Fruit fly (Drosophila melanogaster) whole organism, pupa: Measurements from ENCODE around the gene CG9270.

Source experiments
- CG10348 ChIP-seq: fragments of 200-800 bp; sonication (Bioruptor generic); IDR thresholded peaks from 2 replicates; pipeline ENCODE4 v1.3.6; 2022; ENCODE audit warnings: missing biosample characterization, missing genetic modification characterization
- CG32121 ChIP-seq: fragments of 200-800 bp; sonication (Bioruptor generic); IDR thresholded peaks from 2 replicates; pipeline ENCODE4 v1.3.6; 2022; ENCODE audit warnings: missing biosample characterization, missing genetic modification characterization
- CG34367 ChIP-seq: fragments of 200-800 bp; sonication (Bioruptor generic); optimal IDR thresholded peaks from 2 replicates; lab custom pipeline; 2018; ENCODE audit warnings: missing biosample characterization, mild to moderate bottlenecking, missing genetic modification characterization
- EcR ChIP-seq: fragments of 200-800 bp; sonication (Bioruptor generic); optimal IDR thresholded peaks from 3 replicates; lab custom pipeline; 2019; ENCODE audit warnings: missing biosample characterization, missing genetic modification characterization, mild to moderate bottlenecking, moderate library complexity, missing genetic modification reagents
- Ets98B ChIP-seq: fragments of 200-800 bp; sonication (Bioruptor generic); IDR thresholded peaks from 2 replicates; pipeline ENCODE4 v1.3.6; 2022; ENCODE audit warnings: missing biosample characterization, missing genetic modification characterization
- Snoo ChIP-seq: fragments of 200-800 bp; sonication (Bioruptor generic); optimal IDR thresholded peaks from 3 replicates; lab custom pipeline; 2017; ENCODE audit warnings: missing biosample characterization, mild to moderate bottlenecking, missing genetic modification characterization, inconsistent platforms
- rn ChIP-seq: fragments of 200-800 bp; sonication (Bioruptor generic); IDR thresholded peaks from 2 replicates; pipeline ENCODE4 v1.3.6; 2022; ENCODE audit warnings: missing biosample characterization, missing genetic modification characterization

dm6 chr2L:20889857-20890606 lies 43.9 kb downstream of the CG9270 start:
- TF ChIP-seq Snoo (tag; lab: Kevin White, UChicago) (no peak), Ets98B (GFP tag; lab: Robert Waterston, UW) (no peak; the same call in 1 of the 2 replicates), EcR (GFP tag; lab: Kevin White, UChicago) (no peak), CG34367 (tag; lab: Kevin White, UChicago) (no peak), CG10348 (GFP tag; lab: Robert Waterston, UW) (no peak), rn (GFP tag; lab: Robert Waterston, UW) (no peak), CG32121 (GFP tag; lab: Robert Waterston, UW) (peak; percentile 65)
